Worm (Caenorhabditis elegans): ENCODE data around the gene sri-30.

The sri-30 gene

ce11 chrII:3045875-3046274 lies at the start of gene sri-30:
Gene sri-30 (plus strand): TSS chrII:3046175.
- TF ChIP-seq sma-9 (GFP tag; optimal IDR thresholded peaks at IDR 0.05): no peak
- no peak for TF ChIP-seq sma-9 (tag; optimal IDR thresholded peaks at IDR 0.05)
- TF ChIP-seq ceh-82 (tag; optimal IDR thresholded peaks at IDR 0.05): no peak
- no peak for TF ChIP-seq nhr-6 (tag; optimal IDR thresholded peaks at IDR 0.05)
- TF ChIP-seq ceh-16 (tag; optimal IDR thresholded peaks at IDR 0.05): no peak
- TF ChIP-seq egl-27 (tag; optimal IDR thresholded peaks at IDR 0.05): no peak
- TF ChIP-seq aly-2 (tag; optimal IDR thresholded peaks at IDR 0.05): no peak
- TF ChIP-seq nhr-12 (tag; optimal IDR thresholded peaks at IDR 0.05): no peak
- no peak for TF ChIP-seq lin-39 (tag; optimal IDR thresholded peaks at IDR 0.05)
- no peak for TF ChIP-seq nhr-21 (tag; optimal IDR thresholded peaks at IDR 0.05)
- no peak for TF ChIP-seq alr-1 (tag; optimal IDR thresholded peaks at IDR 0.05)
- no peak for TF ChIP-seq lin-13 (GFP tag; optimal IDR thresholded peaks at IDR 0.05)
- TF ChIP-seq ZK546.5 (tag; optimal IDR thresholded peaks at IDR 0.05): no peak
- no peak for TF ChIP-seq dmd-4 (tag; optimal IDR thresholded peaks at IDR 0.05)
- TF ChIP-seq snpc-4 (tag; optimal IDR thresholded peaks at IDR 0.05): no peak
- TF ChIP-seq C34F6.9 (tag; optimal IDR thresholded peaks at IDR 0.05): no peak
- no peak for TF ChIP-seq elt-3 (tag; optimal IDR thresholded peaks at IDR 0.05)

- TF ChIP-seq ztf-11 (tag; optimal IDR thresholded peaks at IDR 0.05) (no peak), lin-13 (GFP tag; optimal IDR thresholded peaks at IDR 0.05) (no peak), lin-11 (tag; optimal IDR thresholded peaks at IDR 0.05) (no peak), nhr-129 (tag; optimal IDR thresholded peaks at IDR 0.05) (no peak), snpc-4 (tag; optimal IDR thresholded peaks at IDR 0.05) (no peak)
These were observed 49.3 kb upstream of the sri-30 start, which contains the start of gene lido-8 for ce11 chrII:2996721-2997120. Gene lido-8 (plus strand): TSS chrII:2997021.

ce11 chrII:2997828-2998441 lies 48.0 kb upstream of the sri-30 start:
- TF ChIP-seq mbf-1 (tag; optimal IDR thresholded peaks at IDR 0.05) (no peak), aly-2 (tag; optimal IDR thresholded peaks at IDR 0.05) (no peak), C34F6.9 (tag; optimal IDR thresholded peaks at IDR 0.05) (no peak), nhr-6 (tag; optimal IDR thresholded peaks at IDR 0.05) (no peak), nhr-25 (tag; optimal IDR thresholded peaks at IDR 0.05) (no peak), fos-1 (tag; optimal IDR thresholded peaks at IDR 0.05) (no peak), unc-62 (GFP tag; optimal IDR thresholded peaks at IDR 0.05) (no peak), unc-55 (GFP tag; optimal IDR thresholded peaks at IDR 0.05) (no peak), Y55F3AM.14 (GFP tag; optimal IDR thresholded peaks at IDR 0.05) (no peak), F13H6.1 (tag; optimal IDR thresholded peaks at IDR 0.05) (no peak), ztf-11 (tag; optimal IDR thresholded peaks at IDR 0.05) (no peak), peb-1 (tag; optimal IDR thresholded peaks at IDR 0.05) (no peak), sem-4 (tag; optimal IDR thresholded peaks at IDR 0.05) (no peak), gmeb-1 (tag; optimal IDR thresholded peaks at IDR 0.05) (no peak), ztf-1 (GFP tag; conservative IDR thresholded peaks at IDR 0.05) (no peak), nhr-77 (tag; optimal IDR thresholded peaks at IDR 0.05) (no peak)

ce11 chrII:3000535-3001264 lies 45.3 kb upstream of the sri-30 start, which contains the start of gene lido-9:
Gene lido-9 (plus strand): TSS chrII:3000768.
- no peak for TF ChIP-seq lin-11 (tag; optimal IDR thresholded peaks at IDR 0.05)
- no peak for TF ChIP-seq F13H6.1 (tag; optimal IDR thresholded peaks at IDR 0.05)
- no peak for TF ChIP-seq nhr-11 (tag; optimal IDR thresholded peaks at IDR 0.05)
- no peak for TF ChIP-seq sma-3 (GFP tag; optimal IDR thresholded peaks at IDR 0.05)
- no peak for TF ChIP-seq ceh-82 (tag; optimal IDR thresholded peaks at IDR 0.05)
- TF ChIP-seq nhr-10 (tag; optimal IDR thresholded peaks at IDR 0.05): no peak
- TF ChIP-seq lin-39 (tag; optimal IDR thresholded peaks at IDR 0.05): no peak
- TF ChIP-seq ama-1 (optimal IDR thresholded peaks at IDR 0.05): no peak
- TF ChIP-seq unc-39 (tag; optimal IDR thresholded peaks at IDR 0.05): no peak
- no peak for TF ChIP-seq egl-27 (tag; optimal IDR thresholded peaks at IDR 0.05)
- no peak for TF ChIP-seq ZK546.5 (tag; optimal IDR thresholded peaks at IDR 0.05)
- TF ChIP-seq nhr-25 (tag; optimal IDR thresholded peaks at IDR 0.05): no peak
- no peak for TF ChIP-seq peb-1 (tag; optimal IDR thresholded peaks at IDR 0.05)
- TF ChIP-seq lin-13 (GFP tag; optimal IDR thresholded peaks at IDR 0.05): no peak
- TF ChIP-seq nhr-12 (tag; optimal IDR thresholded peaks at IDR 0.05): no peak
- no peak for TF ChIP-seq skn-1 (tag; optimal IDR thresholded peaks at IDR 0.05)
- TF ChIP-seq nhr-21 (tag; optimal IDR thresholded peaks at IDR 0.05): no peak

All from whole organism, L2 larva.